Fruit fly (Drosophila melanogaster) whole organism, embryonic: ENCODE data around the gene CG13059.

Source experiments
- CG18619 ChIP-seq: fragments of 200-800 bp; sonication (Bioruptor generic); optimal IDR thresholded peaks from 3 replicates; lab custom pipeline; 2017; ENCODE audit warnings: missing biosample characterization, mild to moderate bottlenecking, missing genetic modification characterization
- CG6854 ChIP-seq: fragments of 200-800 bp; sonication (Bioruptor generic); optimal IDR thresholded peaks from 3 replicates; lab custom pipeline; 2017; ENCODE audit warnings: missing biosample characterization, mild to moderate bottlenecking, missing genetic modification characterization
- CrebB ChIP-seq: fragments of 200-800 bp; sonication (Bioruptor generic); optimal IDR thresholded peaks from 3 replicates; lab custom pipeline; 2018; ENCODE audit warnings: missing biosample characterization, mild to moderate bottlenecking, missing genetic modification characterization
- Trl ChIP-seq, 3 experiments: fragments of >200 bp in 2 of 3; fragments of 200-800 bp in 1 of 3; sonication (Bioruptor generic) in 1 of 3; optimal IDR thresholded peaks; 2 replicates in 1 of 3; 3 replicates in 2 of 3; lab custom pipeline; 2016 to 2017; ENCODE audit warnings: missing biosample characterization in 1 of 3, missing genetic modification characterization in 1 of 3
- Xrp1 ChIP-seq: fragments of 200-800 bp; sonication (Bioruptor generic); IDR thresholded peaks from 2 replicates; pipeline ENCODE4 v1.3.6; 2022; ENCODE audit warnings: missing biosample characterization, missing genetic modification characterization
- ase ChIP-seq: fragments of 200-800 bp; sonication (Bioruptor generic); IDR thresholded peaks from 3 replicates; pipeline ENCODE4 v1.3.6; 2022; ENCODE audit warnings: missing biosample characterization, missing genetic modification characterization
- gsb ChIP-seq: fragments of 200-800 bp; sonication (Bioruptor generic); IDR thresholded peaks from 2 replicates; pipeline ENCODE4 v1.3.6; 2022; ENCODE audit warnings: missing biosample characterization, missing genetic modification characterization
- sna ChIP-seq: fragments of 200-800 bp; sonication (Bioruptor generic); IDR thresholded peaks from 2 replicates; pipeline ENCODE4 v1.3.6; 2022; ENCODE audit warnings: missing biosample characterization, missing genetic modification characterization; ENCODE audit not compliant: partially characterized antibody

DNA sequence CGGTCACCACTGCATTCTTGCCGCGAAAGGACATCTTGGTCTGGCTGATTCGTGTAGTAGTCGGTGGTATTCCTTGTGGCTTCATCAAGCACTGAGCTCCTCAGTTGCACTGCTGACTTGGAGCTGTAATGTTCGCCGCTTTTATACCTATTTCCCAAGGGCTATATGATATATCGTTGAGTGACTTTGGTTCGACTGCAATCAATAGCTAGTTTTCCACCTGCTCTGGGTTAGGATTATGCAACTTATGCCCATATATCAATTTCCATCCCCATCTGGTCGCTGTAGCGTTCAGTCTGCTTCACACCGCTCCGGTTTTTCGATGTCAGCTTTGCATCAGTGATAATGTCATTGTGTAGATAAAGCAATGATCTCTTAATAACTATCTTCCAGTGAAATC, 30.7 kb downstream of the CG13059 start, which contains the start of gene Pdh:
- TF ChIP-seq Trl (optimal IDR thresholded peaks at IDR 0.05; lab: Kevin White, UChicago) (no peak), Trl (GFP tag; optimal IDR thresholded peaks at IDR 0.05; lab: Kevin White, UChicago) (no peak), CG18619 (GFP tag; lab: Kevin White, UChicago) (no peak), CrebB (tag; lab: Kevin White, UChicago) (no peak), Xrp1 (GFP tag; lab: Robert Waterston, UW) (no peak), gsb (GFP tag; lab: Robert Waterston, UW) (no peak), ase (GFP tag; lab: Robert Waterston, UW) (no peak), CG6854 (GFP tag; lab: Kevin White, UChicago) (no peak), sna (GFP tag; lab: Robert Waterston, UW) (no peak)
